Worm (Caenorhabditis elegans) whole organism, L2 larva: Measurements from ENCODE around the gene R166.2.

Source experiments
- C34F6.9 ChIP-seq: fragments of 150-350 bp; optimal IDR thresholded peaks from 2 replicates; lab custom pipeline; 2014; ENCODE audit warnings: missing biosample characterization, missing genetic modification characterization
- F13H6.1 ChIP-seq: sonication (generic microtip); optimal IDR thresholded peaks from 2 replicates; lab custom pipeline; 2016; ENCODE audit warnings: missing genetic modification characterization, missing compliant biosample characterization
- R02D3.7 ChIP-seq: fragments of 150-350 bp; optimal IDR thresholded peaks from 2 replicates; lab custom pipeline; 2014; ENCODE audit warnings: missing biosample characterization, missing genetic modification characterization
- Y55F3AM.14 ChIP-seq: fragments of 200-800 bp; sonication (Bioruptor generic); optimal IDR thresholded peaks from 2 replicates; lab custom pipeline; 2018; ENCODE audit warnings: mild to moderate bottlenecking, missing genetic modification characterization, missing compliant biosample characterization
- ZK546.5 ChIP-seq: sonication (generic microtip); optimal IDR thresholded peaks from 2 replicates; lab custom pipeline; 2017; ENCODE audit warnings: missing biosample characterization, missing genetic modification characterization
- alr-1 ChIP-seq: fragments of 150-350 bp; optimal IDR thresholded peaks from 2 replicates; lab custom pipeline; 2014; ENCODE audit warnings: missing biosample characterization, missing genetic modification characterization
- aly-2 ChIP-seq: fragments of 150-350 bp; optimal IDR thresholded peaks from 2 replicates; lab custom pipeline; 2014; ENCODE audit warnings: missing biosample characterization, missing genetic modification characterization
- ama-1 ChIP-seq: fragments of 150-350 bp; optimal IDR thresholded peaks from 2 replicates; lab custom pipeline; 2018; ENCODE audit warnings: inconsistent platforms
- blmp-1 ChIP-seq: sonication (generic microtip); optimal IDR thresholded peaks from 2 replicates; lab custom pipeline; 2017; ENCODE audit warnings: missing genetic modification characterization, mild to moderate bottlenecking, missing compliant biosample characterization, antibody characterized with exemption, moderate library complexity; ENCODE audit not compliant: insufficient read depth
- ceh-16 ChIP-seq: fragments of 150-350 bp; optimal IDR thresholded peaks from 2 replicates; lab custom pipeline; 2014; ENCODE audit warnings: missing biosample characterization, missing genetic modification characterization
- ceh-82 ChIP-seq: fragments of 150-350 bp; optimal IDR thresholded peaks from 2 replicates; lab custom pipeline; 2014; ENCODE audit warnings: missing biosample characterization, missing genetic modification characterization
- crh-2 ChIP-seq: sonication (generic microtip); optimal IDR thresholded peaks from 2 replicates; lab custom pipeline; 2017; ENCODE audit warnings: missing biosample characterization, missing genetic modification characterization
- dmd-4 ChIP-seq: sonication (generic microtip); optimal IDR thresholded peaks from 2 replicates; lab custom pipeline; 2017; ENCODE audit warnings: missing biosample characterization, missing genetic modification characterization
- egl-27 ChIP-seq: sonication (generic microtip); optimal IDR thresholded peaks from 3 replicates; lab custom pipeline; 2017; ENCODE audit warnings: missing biosample characterization, missing genetic modification reagents, missing genetic modification characterization
- fos-1 ChIP-seq: fragments of 150-350 bp; optimal IDR thresholded peaks from 2 replicates; lab custom pipeline; 2014; ENCODE audit warnings: missing biosample characterization, missing genetic modification characterization
- lin-11 ChIP-seq: fragments of 150-350 bp; sonication (generic microtip); optimal IDR thresholded peaks from 2 replicates; lab custom pipeline; 2014; ENCODE audit warnings: missing biosample characterization, missing genetic modification characterization, inconsistent platforms, mixed read lengths
- lin-13 ChIP-seq: fragments of 150-350 bp; optimal IDR thresholded peaks from 2 replicates; lab custom pipeline; 2014; ENCODE audit warnings: missing biosample characterization, missing genetic modification reagents, missing genetic modification characterization
- lsy-2 ChIP-seq, 2 experiments: fragments of 150-350 bp in 1 of 2; sonication (generic microtip) in 1 of 2; optimal IDR thresholded peaks; 2 replicates each; lab custom pipeline; 2014 to 2017; ENCODE audit warnings: missing biosample characterization in 2 of 2, missing genetic modification characterization in 2 of 2
- mbf-1 ChIP-seq: sonication (generic microtip); optimal IDR thresholded peaks from 2 replicates; lab custom pipeline; 2017; ENCODE audit warnings: missing biosample characterization, missing genetic modification characterization
- mdl-1 ChIP-seq, 2 experiments: fragments of 150-350 bp in 1 of 2; sonication (generic microtip) in 1 of 2; optimal IDR thresholded peaks; 2 replicates each; lab custom pipeline; 2017; ENCODE audit warnings: missing biosample characterization in 2 of 2, missing genetic modification characterization in 2 of 2
- nhr-11 ChIP-seq: fragments of 150-350 bp; optimal IDR thresholded peaks from 2 replicates; lab custom pipeline; 2014; ENCODE audit warnings: missing biosample characterization, missing genetic modification characterization
- nhr-12 ChIP-seq: fragments of 150-350 bp; optimal IDR thresholded peaks from 2 replicates; lab custom pipeline; 2014; ENCODE audit warnings: missing biosample characterization, missing genetic modification characterization
- nhr-21 ChIP-seq: fragments of 150-350 bp; optimal IDR thresholded peaks from 2 replicates; lab custom pipeline; 2014; ENCODE audit warnings: missing biosample characterization, missing genetic modification characterization
- nhr-23 ChIP-seq: fragments of 150-350 bp; optimal IDR thresholded peaks from 2 replicates; lab custom pipeline; 2014; ENCODE audit warnings: missing biosample characterization, missing genetic modification reagents, missing genetic modification characterization
- nhr-25 ChIP-seq: fragments of 150-350 bp; sonication (generic microtip); optimal IDR thresholded peaks from 3 replicates; lab custom pipeline; 2014; ENCODE audit warnings: missing biosample characterization, missing genetic modification characterization
- nhr-6 ChIP-seq: fragments of 150-350 bp; optimal IDR thresholded peaks from 2 replicates; lab custom pipeline; 2014; ENCODE audit warnings: missing biosample characterization, missing genetic modification characterization
- nhr-77 ChIP-seq: fragments of 150-350 bp; optimal IDR thresholded peaks from 2 replicates; lab custom pipeline; 2014; ENCODE audit warnings: missing biosample characterization, missing genetic modification characterization
- peb-1 ChIP-seq: fragments of 150-350 bp; optimal IDR thresholded peaks from 2 replicates; lab custom pipeline; 2014; ENCODE audit warnings: missing biosample characterization, missing genetic modification characterization
- sem-4 ChIP-seq: fragments of 150-350 bp; optimal IDR thresholded peaks from 2 replicates; lab custom pipeline; 2014; ENCODE audit warnings: missing biosample characterization, missing genetic modification reagents, missing genetic modification characterization
- sma-3 ChIP-seq: sonication (generic microtip); optimal IDR thresholded peaks from 2 replicates; lab custom pipeline; 2016; ENCODE audit warnings: missing genetic modification reagents, missing genetic modification characterization, missing compliant biosample characterization
- sma-9 ChIP-seq, 2 experiments: fragments of 150-350 bp in 1 of 2; sonication (generic microtip) in 1 of 2; optimal IDR thresholded peaks; 2 replicates each; lab custom pipeline; 2014 to 2016; ENCODE audit warnings: missing genetic modification characterization in 2 of 2, mild to moderate bottlenecking in 1 of 2, missing biosample characterization in 1 of 2, missing compliant biosample characterization in 1 of 2, missing genetic modification reagents in 1 of 2, moderate library complexity in 1 of 2
- snpc-4 ChIP-seq: fragments of 150-350 bp; optimal IDR thresholded peaks from 2 replicates; lab custom pipeline; 2014; ENCODE audit warnings: missing biosample characterization, missing genetic modification characterization
- unc-39 ChIP-seq: fragments of 150-350 bp; optimal IDR thresholded peaks from 2 replicates; lab custom pipeline; 2014; ENCODE audit warnings: missing biosample characterization, missing genetic modification characterization
- unc-55 ChIP-seq: fragments of 150-350 bp; sonication (generic microtip); optimal IDR thresholded peaks from 3 replicates; lab custom pipeline; 2014; ENCODE audit warnings: missing biosample characterization, missing genetic modification reagents, missing genetic modification characterization
- unc-62 ChIP-seq: fragments of 150-350 bp; optimal IDR thresholded peaks from 2 replicates; lab custom pipeline; 2014; ENCODE audit warnings: missing biosample characterization, missing genetic modification reagents, missing genetic modification characterization
- zag-1 ChIP-seq: fragments of 150-350 bp; optimal IDR thresholded peaks from 2 replicates; lab custom pipeline; 2014; ENCODE audit warnings: missing biosample characterization, missing genetic modification characterization
- ztf-1 ChIP-seq: fragments of 200-800 bp; sonication (Bioruptor generic); conservative IDR thresholded peaks from 2 replicates; pipeline ENCODE4 v1.3.6; 2022; ENCODE audit warnings: missing genetic modification characterization, missing compliant biosample characterization
- ztf-11 ChIP-seq: sonication (generic microtip); optimal IDR thresholded peaks from 2 replicates; lab custom pipeline; 2017; ENCODE audit warnings: missing biosample characterization, missing genetic modification characterization
- ztf-4 ChIP-seq: fragments of 150-350 bp; optimal IDR thresholded peaks from 2 replicates; lab custom pipeline; 2014; ENCODE audit warnings: missing biosample characterization, missing genetic modification characterization

Gene R166.2

DNA sequence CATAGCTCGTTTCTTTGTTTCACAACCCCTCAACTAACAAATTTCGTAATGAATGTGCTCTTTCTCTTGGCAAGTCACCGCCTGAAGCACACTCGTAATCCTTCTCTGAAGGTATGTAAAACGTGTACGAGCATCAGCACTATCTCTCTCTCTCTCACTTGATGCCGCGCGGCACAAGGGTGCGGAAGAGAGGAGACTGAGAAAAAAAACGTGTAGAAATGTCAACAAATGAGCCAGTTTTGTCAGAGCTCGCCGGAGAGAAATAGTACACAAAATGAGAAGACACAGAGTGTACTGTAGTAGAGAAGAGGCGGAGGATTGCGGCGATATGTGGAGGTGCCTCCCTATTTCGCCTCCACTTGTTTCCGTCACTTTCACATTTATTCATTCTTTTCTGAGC, 27.2 kb downstream of the R166.2 start, which contains the start of gene F59B10.3:
Gene F59B10.3 (plus strand): TSS at position 301 of the 400 bp plus-strand sequence.
- peak; percentile 25 for TF ChIP-seq F13H6.1 (tag; lab: Kevin White, UChicago)
- TF ChIP-seq sma-9 (GFP tag; optimal IDR thresholded peaks at IDR 0.05; lab: Kevin White, UChicago) = no peak
- TF ChIP-seq sma-9 (tag; optimal IDR thresholded peaks at IDR 0.05; lab: Kevin White, UChicago) = no peak

DNA sequence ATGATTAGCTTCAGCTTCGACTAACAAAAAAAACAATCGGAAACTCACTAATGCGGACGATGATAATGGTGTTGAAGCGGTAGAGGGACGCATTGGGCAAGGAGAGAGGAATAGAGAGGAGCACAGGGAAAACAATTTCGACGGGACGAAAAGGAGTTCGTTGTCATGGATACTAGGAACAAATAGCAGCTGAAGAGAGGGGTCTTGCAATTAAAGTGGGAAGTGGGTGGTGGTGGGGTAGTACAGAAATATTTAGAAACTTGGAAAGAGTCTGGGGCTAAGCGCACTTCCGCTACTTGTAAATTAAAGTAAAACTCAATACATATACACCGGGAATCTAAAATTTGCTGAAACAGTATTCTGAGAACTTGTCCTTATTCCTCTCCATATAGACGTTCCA, 27.7 kb downstream of the R166.2 start, which contains the start of gene F59B10.2:
Gene F59B10.2 (minus strand): TSS at position 101 of the 400 bp plus-strand sequence.
- TF ChIP-seq F13H6.1 (tag; lab: Kevin White, UChicago) (no peak), mdl-1 (tag; optimal IDR thresholded peaks at IDR 0.05; lab: Kevin White, UChicago) (no peak), nhr-21 (tag; lab: Kevin White, UChicago) (no peak), mbf-1 (no peak), sma-9 (GFP tag; optimal IDR thresholded peaks at IDR 0.05; lab: Kevin White, UChicago) (no peak), sma-9 (tag; optimal IDR thresholded peaks at IDR 0.05; lab: Kevin White, UChicago) (no peak)

DNA sequence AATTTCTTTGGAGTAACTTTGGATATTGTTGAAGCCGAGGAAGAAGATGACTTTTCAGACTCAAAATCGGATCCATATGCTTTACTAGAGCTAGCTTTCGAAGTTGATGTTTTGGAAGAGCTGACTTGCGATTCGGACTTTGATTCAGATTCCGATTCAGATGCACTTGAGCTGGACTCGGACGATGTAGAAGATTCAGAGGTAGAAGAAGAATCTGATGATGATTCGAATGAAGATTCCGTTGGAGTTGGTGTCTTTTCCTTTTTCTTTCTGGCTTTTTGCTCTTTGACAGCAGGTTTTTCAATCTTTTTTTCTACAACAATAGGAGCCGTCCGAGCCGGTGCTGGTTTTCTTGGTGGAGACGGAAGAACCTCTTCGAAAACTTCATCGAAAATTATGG, 29.6 kb downstream of the R166.2 start:
- TF ChIP-seq F13H6.1 (tag; lab: Kevin White, UChicago) = no peak
- no peak for TF ChIP-seq unc-39
- no peak for TF ChIP-seq mdl-1 (tag; optimal IDR thresholded peaks at IDR 0.05; lab: Kevin White, UChicago)
- TF ChIP-seq nhr-77 (tag; lab: Kevin White, UChicago) = no peak
- TF ChIP-seq nhr-12 (tag; lab: Kevin White, UChicago) = no peak

DNA sequence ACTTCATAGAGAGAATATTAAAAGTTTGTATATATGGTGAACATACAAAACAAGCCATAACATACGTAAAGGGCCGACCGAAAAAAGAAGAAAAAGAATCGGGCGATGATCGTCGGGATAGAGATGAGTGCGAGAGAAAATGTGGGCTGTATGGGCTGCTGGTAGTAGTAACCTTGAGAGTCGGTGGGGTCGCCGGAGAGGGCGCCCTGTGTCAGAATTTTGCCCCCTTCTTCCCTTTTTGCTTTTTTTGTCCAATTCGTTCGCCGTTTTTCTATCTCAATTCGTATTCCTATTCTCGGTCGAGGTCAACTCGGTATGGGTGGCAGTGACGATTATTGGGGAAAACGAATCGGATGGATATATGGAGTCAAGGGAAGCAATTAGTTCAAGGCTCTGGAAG, 31.5 kb downstream of the R166.2 start:
- TF ChIP-seq egl-27 (tag; lab: Kevin White, UChicago) (no peak), nhr-25 (tag; lab: Kevin White, UChicago) (peak; percentile 1), nhr-23 (tag; lab: Kevin White, UChicago) (no peak), peb-1 (tag; lab: Kevin White, UChicago) (no peak), snpc-4 (tag; lab: Kevin White, UChicago) (no peak), fos-1 (tag; lab: Kevin White, UChicago) (no peak), lin-13 (GFP tag; lab: Kevin White, UChicago) (no peak), ceh-16 (tag; lab: Kevin White, UChicago) (peak; percentile 25), crh-2 (tag; lab: Kevin White, UChicago) (no peak), nhr-12 (tag; lab: Kevin White, UChicago) (no peak), unc-62 (no peak), sma-9 (GFP tag; optimal IDR thresholded peaks at IDR 0.05; lab: Kevin White, UChicago) (peak; percentile 33), sma-9 (tag; optimal IDR thresholded peaks at IDR 0.05; lab: Kevin White, UChicago) (no peak), ceh-82 (no peak), sem-4 (no peak), unc-55 (GFP tag; lab: Kevin White, UChicago) (no peak), aly-2 (tag; lab: Kevin White, UChicago) (no peak)

DNA sequence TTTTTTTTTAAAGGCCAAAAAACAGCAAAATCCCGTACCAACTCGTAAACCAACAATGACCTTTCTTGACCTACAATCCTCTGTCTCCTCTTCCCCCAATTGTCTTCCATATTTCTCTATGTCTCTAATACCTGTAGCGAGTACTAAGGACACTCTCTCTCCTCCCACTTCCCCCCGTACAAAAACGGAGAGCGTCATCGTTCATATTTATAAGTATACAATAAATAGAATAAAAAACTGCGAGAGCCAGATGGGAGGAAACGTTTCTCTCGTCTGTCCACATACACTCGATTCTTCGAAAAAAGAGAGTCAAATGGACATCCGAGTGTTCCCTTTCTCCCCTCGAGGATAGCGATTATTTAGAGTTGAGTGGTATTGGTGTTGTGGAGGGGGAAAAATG, 32.7 kb downstream of the R166.2 start:
- TF ChIP-seq mdl-1 (tag; optimal IDR thresholded peaks at IDR 0.05; lab: Kevin White, UChicago) (no peak), unc-62 (no peak), sma-9 (GFP tag; optimal IDR thresholded peaks at IDR 0.05; lab: Kevin White, UChicago) (peak; percentile 44), sma-9 (tag; optimal IDR thresholded peaks at IDR 0.05; lab: Kevin White, UChicago) (no peak), alr-1 (tag; lab: Kevin White, UChicago) (no peak), nhr-6 (tag; lab: Kevin White, UChicago) (peak; percentile 25), ama-1 (lab: Kevin White, UChicago) (no peak), sma-3 (no peak), dmd-4 (tag; lab: Kevin White, UChicago) (no peak), mbf-1 (no peak), egl-27 (tag; lab: Kevin White, UChicago) (peak; percentile 14), ztf-1 (GFP tag; lab: Robert Waterston, UW) (no peak), Y55F3AM.14 (no peak), blmp-1 (tag; lab: Kevin White, UChicago) (no peak), nhr-77 (tag; lab: Kevin White, UChicago) (no peak), nhr-23 (tag; lab: Kevin White, UChicago) (no peak), nhr-11 (tag; lab: Kevin White, UChicago) (no peak), peb-1 (tag; lab: Kevin White, UChicago) (no peak), lin-11 (tag; lab: Kevin White, UChicago) (no peak), lsy-2 (tag; optimal IDR thresholded peaks at IDR 0.05; lab: Kevin White, UChicago) (no peak), lin-13 (GFP tag; lab: Kevin White, UChicago) (no peak), sem-4 (peak; percentile 0), zag-1 (tag; lab: Kevin White, UChicago) (no peak), nhr-12 (tag; lab: Kevin White, UChicago) (no peak), ztf-11 (tag; lab: Kevin White, UChicago) (no peak), ceh-82 (no peak), R02D3.7 (tag; lab: Kevin White, UChicago) (no peak), unc-55 (GFP tag; lab: Kevin White, UChicago) (peak; percentile 13), ztf-4 (tag; lab: Kevin White, UChicago) (no peak), fos-1 (tag; lab: Kevin White, UChicago) (no peak), ceh-16 (tag; lab: Kevin White, UChicago) (no peak), C34F6.9 (tag; lab: Kevin White, UChicago) (peak; percentile 23), aly-2 (tag; lab: Kevin White, UChicago) (no peak), nhr-25 (tag; lab: Kevin White, UChicago) (peak; percentile 3), snpc-4 (tag; lab: Kevin White, UChicago) (no peak), F13H6.1 (tag; lab: Kevin White, UChicago) (peak; percentile 30), ZK546.5 (tag; lab: Kevin White, UChicago) (no peak)
- TF ChIP-seq, all 48 proteins: peak for 8
